Fruit fly (Drosophila melanogaster): ENCODE data around the gene CG7987.

The CG7987 gene

DNA sequence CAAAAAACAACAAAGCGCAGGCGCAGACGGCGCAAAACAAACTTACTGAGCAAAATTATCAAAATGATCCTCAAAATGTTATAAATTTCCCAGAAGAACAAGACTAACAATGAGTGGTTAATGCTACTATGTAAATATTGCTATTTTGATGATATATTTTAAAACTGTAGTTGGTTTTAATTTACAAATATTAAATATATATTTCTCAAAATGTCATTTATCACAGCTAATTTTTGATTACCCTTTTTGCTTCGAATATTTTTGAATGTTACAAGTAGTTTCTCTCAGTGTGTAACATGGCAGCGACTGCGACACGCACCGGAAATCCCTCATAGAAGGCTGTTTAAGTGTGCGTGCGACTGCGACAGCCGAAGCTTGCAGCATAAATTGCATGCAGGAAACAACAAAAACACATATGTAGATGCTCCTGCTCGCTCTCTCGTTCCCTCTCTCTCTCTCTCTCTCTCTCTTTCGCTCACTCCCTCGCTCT, 22.3 kb upstream of the CG7987 start:
- TF ChIP-seq ovo (GFP tag; optimal IDR thresholded peaks at IDR 0.05): no peak

DNA sequence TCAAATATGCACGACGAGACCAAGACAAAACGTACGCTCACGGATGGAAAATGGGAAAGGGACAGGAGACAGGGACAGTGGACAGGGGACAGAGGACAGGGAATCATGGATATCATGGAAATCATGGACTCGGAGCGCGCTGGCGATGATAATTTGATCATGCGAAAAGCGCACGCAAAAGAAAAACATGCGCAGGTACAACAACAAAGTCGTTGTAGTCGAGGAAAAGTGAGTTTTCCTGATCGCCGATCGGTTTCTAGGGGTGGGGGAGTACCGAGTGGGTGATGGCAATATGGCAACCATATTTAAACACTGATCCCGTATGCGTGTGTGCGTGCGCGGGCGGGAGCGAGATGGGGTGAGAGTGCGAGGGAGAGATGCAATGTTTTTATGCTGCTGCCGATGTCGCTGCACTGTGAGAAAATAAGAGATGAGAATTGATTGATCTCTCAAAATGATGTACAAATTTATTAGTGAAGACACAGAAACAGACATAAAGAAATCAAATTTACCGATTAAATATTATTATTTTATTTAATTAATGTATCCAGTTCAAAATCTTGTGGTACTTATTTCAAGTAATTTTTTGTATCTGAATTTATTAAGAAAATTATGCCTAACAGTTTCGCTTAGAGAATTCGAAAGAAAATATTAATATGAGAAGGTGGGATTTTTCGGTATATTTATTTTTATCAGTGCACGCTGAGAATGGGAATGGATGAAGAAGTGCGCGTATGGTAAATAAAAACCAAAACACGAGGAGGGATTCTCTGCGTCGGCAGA, 15.3 kb upstream of the CG7987 start:
- TF ChIP-seq CG7101 (tag; optimal IDR thresholded peaks at IDR 0.05) (no peak), Hr96 (GFP tag; optimal IDR thresholded peaks at IDR 0.05) (no peak), toe (GFP tag; optimal IDR thresholded peaks at IDR 0.05) (no peak), cic (GFP tag; optimal IDR thresholded peaks at IDR 0.05) (no peak), kay (GFP tag; ENCODE audit: borderline replicate concordance) (no peak), ovo (GFP tag; optimal IDR thresholded peaks at IDR 0.05) (no peak), Mnt (GFP tag; optimal IDR thresholded peaks at IDR 0.05) (no peak), CG12768 (GFP tag; optimal IDR thresholded peaks at IDR 0.05) (no peak), tj (GFP tag; optimal IDR thresholded peaks at IDR 0.05) (no peak), CG7045 (GFP tag; optimal IDR thresholded peaks at IDR 0.05) (no peak)

DNA sequence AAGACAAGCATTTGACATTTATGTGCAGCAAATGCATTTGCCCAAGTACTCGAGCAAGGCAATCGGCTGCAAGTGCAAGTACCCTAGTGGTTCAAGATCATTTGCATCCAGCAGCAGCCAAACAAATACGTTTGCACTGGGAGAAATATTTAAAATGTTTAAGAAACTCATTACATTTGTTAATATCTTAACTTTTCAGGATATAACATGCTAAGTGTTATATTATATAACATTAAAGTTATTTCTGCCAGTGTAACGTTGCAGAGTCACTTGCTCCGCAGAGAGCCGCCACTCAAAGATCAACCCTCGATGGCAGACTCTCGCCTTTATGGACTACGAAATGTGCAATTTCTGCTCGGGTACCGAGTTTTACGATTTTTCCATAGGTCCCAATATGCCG, 13.8 kb upstream of the CG7987 start:
- TF ChIP-seq toe (GFP tag; optimal IDR thresholded peaks at IDR 0.05) (no peak), CG33017 (tag; optimal IDR thresholded peaks at IDR 0.05) (no peak), cic (GFP tag; optimal IDR thresholded peaks at IDR 0.05) (no peak), CG7045 (GFP tag; optimal IDR thresholded peaks at IDR 0.05) (no peak), Mnt (GFP tag; optimal IDR thresholded peaks at IDR 0.05) (no peak), CG5204 (GFP tag; optimal IDR thresholded peaks at IDR 0.05) (no peak), CG1620 (GFP tag; optimal IDR thresholded peaks at IDR 0.05) (no peak), cnc (optimal IDR thresholded peaks at IDR 0.05) (no peak), CG12768 (GFP tag; optimal IDR thresholded peaks at IDR 0.05) (no peak), kay (GFP tag; ENCODE audit: borderline replicate concordance) (no peak), CG14711 (tag; optimal IDR thresholded peaks at IDR 0.05) (no peak), ovo (GFP tag; optimal IDR thresholded peaks at IDR 0.05) (no peak), bab1 (GFP tag; optimal IDR thresholded peaks at IDR 0.05) (no peak), Crg-1 (GFP tag; optimal IDR thresholded peaks at IDR 0.05) (no peak), Hr96 (GFP tag; optimal IDR thresholded peaks at IDR 0.05) (no peak), CG7101 (tag; optimal IDR thresholded peaks at IDR 0.05) (no peak), pad (GFP tag; optimal IDR thresholded peaks at IDR 0.05) (no peak), Clk (GFP tag; optimal IDR thresholded peaks at IDR 0.05) (no peak), CG11617 (GFP tag; optimal IDR thresholded peaks at IDR 0.05) (no peak)

DNA sequence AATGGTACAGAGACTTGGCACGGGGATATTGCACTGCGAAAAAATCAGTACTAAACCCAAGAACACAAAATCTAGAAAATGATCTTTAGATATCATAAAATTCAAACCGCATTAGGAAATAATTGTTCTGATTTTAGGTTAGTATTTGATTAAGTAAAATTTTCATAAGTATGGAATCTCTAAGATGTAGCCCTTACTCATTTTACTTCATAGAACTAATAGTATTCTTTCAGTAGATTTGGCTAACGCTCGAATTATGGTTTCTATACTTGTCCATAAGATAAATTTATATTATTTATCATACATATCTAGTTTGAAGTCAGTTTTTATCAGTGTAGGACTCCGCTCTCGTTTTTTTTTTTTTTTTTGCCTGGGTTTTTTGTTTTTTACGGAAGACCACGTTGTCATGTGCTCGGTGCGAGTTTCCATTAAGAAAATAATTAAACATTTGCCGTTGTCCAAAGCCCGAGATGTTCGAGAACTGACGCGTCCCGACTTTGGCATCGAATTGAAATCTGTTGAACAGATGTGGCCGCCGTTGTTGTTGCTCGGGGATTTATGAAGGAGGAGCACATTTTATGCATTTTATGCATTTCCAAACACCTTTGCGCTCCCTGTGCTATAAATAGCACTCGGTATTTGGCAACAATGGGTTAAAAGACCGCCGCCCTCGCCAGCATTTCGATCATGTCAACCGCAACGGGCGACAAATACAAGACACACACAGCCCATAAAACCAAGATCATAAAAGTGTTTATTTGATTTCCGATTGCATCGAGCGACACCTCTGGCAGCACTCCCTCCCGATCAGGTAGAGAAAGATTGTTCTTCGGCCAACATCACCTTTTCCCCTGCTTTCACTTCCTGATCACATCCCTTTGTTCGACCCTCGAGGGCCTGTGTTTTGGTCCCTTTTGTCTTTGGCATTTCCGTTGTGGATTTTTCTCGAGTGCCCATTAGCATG, 11.1 kb upstream of the CG7987 start:
- TF ChIP-seq CG11617 (GFP tag; optimal IDR thresholded peaks at IDR 0.05) (no peak), Clk (GFP tag; optimal IDR thresholded peaks at IDR 0.05) (no peak), pad (GFP tag; optimal IDR thresholded peaks at IDR 0.05) (no peak), ovo (GFP tag; optimal IDR thresholded peaks at IDR 0.05) (no peak), CG7045 (GFP tag; optimal IDR thresholded peaks at IDR 0.05) (no peak), cnc (optimal IDR thresholded peaks at IDR 0.05) (no peak)

DNA sequence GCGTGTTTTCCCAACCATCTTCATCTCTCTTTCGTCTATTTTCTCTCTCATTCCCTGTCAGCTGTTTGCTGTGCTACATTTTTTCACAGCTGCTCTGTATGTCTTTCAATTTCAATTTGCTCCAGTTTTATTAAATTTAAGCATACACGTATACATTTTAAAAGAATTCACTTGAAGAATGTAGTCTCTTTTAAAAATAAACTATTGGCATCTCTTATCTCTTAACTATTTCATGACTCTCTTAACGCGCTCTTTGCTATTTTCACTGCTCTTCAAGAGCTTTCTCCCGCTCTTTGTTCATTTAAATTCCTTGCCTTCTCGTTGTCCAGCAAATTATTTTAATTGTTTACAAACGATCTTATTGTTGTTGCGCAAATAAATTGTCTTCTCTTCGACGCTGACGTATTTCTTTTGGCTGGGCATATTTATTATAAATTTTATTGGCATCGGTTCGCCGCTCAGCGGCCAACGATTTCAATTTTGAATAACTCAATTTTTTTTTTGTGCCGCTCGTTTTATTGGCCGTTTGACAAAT, 4.4 kb upstream of the CG7987 start:
- TF ChIP-seq bab1 (GFP tag; optimal IDR thresholded peaks at IDR 0.05) (no peak), CG5204 (GFP tag; optimal IDR thresholded peaks at IDR 0.05) (no peak), kay (GFP tag; ENCODE audit: borderline replicate concordance) (peak; percentile 61)

DNA sequence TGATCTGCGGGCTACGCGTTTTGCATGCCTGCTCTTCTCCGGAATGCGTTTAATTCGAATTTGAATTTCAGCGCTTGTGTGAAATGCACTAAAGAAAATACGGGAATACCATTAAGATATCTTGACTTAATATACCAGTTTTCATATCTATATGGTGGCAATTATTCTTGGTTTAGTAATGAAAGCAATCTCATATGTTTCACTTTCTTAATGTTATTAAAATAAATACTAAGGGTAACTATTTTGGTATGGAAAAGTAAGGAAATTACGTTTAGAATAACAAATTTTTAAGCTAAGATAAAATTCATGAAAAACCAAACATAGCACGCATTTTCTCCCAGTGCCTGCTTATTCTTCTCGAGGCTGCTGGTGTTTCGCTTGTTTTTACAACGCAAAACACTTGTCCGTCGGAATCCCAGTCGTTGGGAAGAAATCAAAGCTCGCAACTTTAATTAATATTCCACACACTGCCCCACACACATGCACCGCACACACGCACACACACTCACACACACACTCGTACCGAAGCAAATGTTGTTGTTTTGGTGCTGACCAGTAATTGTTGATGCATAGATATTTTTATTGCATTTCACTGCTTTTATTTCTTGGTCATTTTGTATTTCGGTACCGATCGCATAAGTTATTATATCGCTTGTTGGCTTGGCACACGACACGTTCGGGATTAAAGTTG, 2.3 kb upstream of the CG7987 start:
- TF ChIP-seq CG33017 (tag; optimal IDR thresholded peaks at IDR 0.05): no peak
- TF ChIP-seq CG11617 (GFP tag; optimal IDR thresholded peaks at IDR 0.05): no peak
- TF ChIP-seq cnc (optimal IDR thresholded peaks at IDR 0.05): no peak
- TF ChIP-seq bab1 (GFP tag; optimal IDR thresholded peaks at IDR 0.05): no peak
- no peak for TF ChIP-seq Hr96 (GFP tag; optimal IDR thresholded peaks at IDR 0.05)
- TF ChIP-seq Clk (GFP tag; optimal IDR thresholded peaks at IDR 0.05): no peak
- no peak for TF ChIP-seq CG14711 (tag; optimal IDR thresholded peaks at IDR 0.05)
- TF ChIP-seq CG7045 (GFP tag; optimal IDR thresholded peaks at IDR 0.05): no peak
- TF ChIP-seq kay (GFP tag; ENCODE audit: borderline replicate concordance): no peak
- no peak for TF ChIP-seq Crg-1 (GFP tag; optimal IDR thresholded peaks at IDR 0.05)
- no peak for TF ChIP-seq Mnt (GFP tag; optimal IDR thresholded peaks at IDR 0.05)
- no peak for TF ChIP-seq cic (GFP tag; optimal IDR thresholded peaks at IDR 0.05)
- TF ChIP-seq tj (GFP tag; optimal IDR thresholded peaks at IDR 0.05): no peak
- TF ChIP-seq toe (GFP tag; optimal IDR thresholded peaks at IDR 0.05): no peak
- no peak for TF ChIP-seq pad (GFP tag; optimal IDR thresholded peaks at IDR 0.05)
